Worm (Caenorhabditis elegans): ENCODE results near the gene F49F1.12.

Gene F49F1.12

DNA sequence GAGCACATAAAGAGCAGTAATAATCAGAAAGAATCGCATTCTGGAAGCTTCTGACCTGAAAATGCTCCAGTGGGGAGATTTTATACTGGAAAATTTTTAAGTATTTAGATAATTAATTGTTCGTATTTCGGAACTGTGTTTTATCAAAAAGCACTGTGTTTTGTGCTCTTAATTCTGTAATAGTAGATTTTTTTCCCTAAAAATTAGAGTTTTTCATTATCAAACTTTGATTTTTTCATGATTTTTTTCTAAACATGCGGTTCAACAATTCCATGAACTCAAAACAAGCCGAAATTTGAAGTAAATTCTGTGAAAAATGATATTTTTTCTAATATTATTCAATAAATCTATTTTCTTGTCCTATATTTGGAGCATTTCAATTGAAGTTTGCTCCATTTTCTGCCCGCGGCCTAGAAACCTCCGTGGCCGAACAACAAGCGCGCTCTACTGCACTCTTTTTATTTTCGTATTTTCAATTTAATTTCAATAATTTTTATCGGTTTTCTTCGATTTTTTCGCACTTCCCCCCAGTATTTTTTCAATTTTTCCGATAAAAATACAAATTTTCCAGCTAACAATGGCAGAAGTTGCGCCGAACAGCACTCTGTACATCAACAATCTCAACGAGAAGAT lies 28.8 kb upstream of the F49F1.12 start, which contains the start of the genes K08D10.13 and rnp-2 (continued):
- TF ChIP-seq madf-10 (tag; optimal IDR thresholded peaks at IDR 0.05): no peak
- peak; percentile 47 for TF ChIP-seq lin-54 (GFP tag; optimal IDR thresholded peaks at IDR 0.05)
- no peak for TF ChIP-seq sptf-2 (GFP tag; optimal IDR thresholded peaks at IDR 0.05)
- no peak for TF ChIP-seq ztf-3 (GFP tag; optimal IDR thresholded peaks at IDR 0.05)
- no peak for TF ChIP-seq nhr-90 (tag; optimal IDR thresholded peaks at IDR 0.05)
- peak in 1 of 3 experiments; percentile 28 for TF ChIP-seq lin-35 (GFP tag; optimal IDR thresholded peaks at IDR 0.05)
- no peak for TF ChIP-seq egl-44 (GFP tag; IDR thresholded peaks at IDR 0.05)
- no peak for TF ChIP-seq madf-6 (GFP tag; IDR thresholded peaks at IDR 0.05)
- TF ChIP-seq attf-3 (GFP tag; conservative IDR thresholded peaks at IDR 0.05): 0 out of 2 replicates have a peak, but pooled peaks have one; percentile 42
- TF ChIP-seq snpc-4 (GFP tag; optimal IDR thresholded peaks at IDR 0.05): no peak
- peak in 1 of 4 experiments; percentile 3 for TF ChIP-seq snpc-4 (tag; optimal IDR thresholded peaks at IDR 0.05)
- no peak for TF ChIP-seq hmg-1.2 (GFP tag; IDR thresholded peaks at IDR 0.05)
- TF ChIP-seq B0336.3 (GFP tag; IDR thresholded peaks at IDR 0.05): no peak
- TF ChIP-seq dox-1 (GFP tag; IDR thresholded peaks at IDR 0.05): no peak
- peak; percentile 89 for TF ChIP-seq mcd-1 (GFP tag; IDR thresholded peaks at IDR 0.05)
- no peak for TF ChIP-seq F37B4.10 (GFP tag; IDR thresholded peaks at IDR 0.05)
- TF ChIP-seq dpl-1 (GFP tag; optimal IDR thresholded peaks at IDR 0.05): no peak
- TF ChIP-seq B0035.1 (tag; optimal IDR thresholded peaks at IDR 0.05): no peak
- TF ChIP-seq ceh-100 (GFP tag; IDR thresholded peaks at IDR 0.05): no peak
- TF ChIP-seq fkh-3 (tag; optimal IDR thresholded peaks at IDR 0.05): no peak

DNA sequence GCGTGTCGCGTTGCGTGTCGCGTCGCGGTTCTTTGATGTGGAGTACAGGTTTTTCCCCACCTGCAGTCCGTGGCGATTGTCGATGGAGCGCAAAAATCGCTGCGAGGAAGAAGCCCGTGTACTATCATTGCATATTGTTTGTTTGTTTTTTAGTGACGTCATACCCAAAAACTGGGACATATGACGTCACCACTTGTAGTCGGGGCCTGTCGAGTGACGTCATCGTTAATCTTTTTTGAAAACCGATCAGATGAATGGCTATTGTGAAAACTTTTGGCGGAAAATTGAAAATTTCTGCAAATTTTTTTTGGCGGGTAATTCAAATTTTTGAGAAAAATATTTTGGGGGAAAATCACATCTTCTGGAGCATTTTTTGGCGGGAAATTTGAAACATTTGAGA lies 24.4 kb upstream of the F49F1.12 start:
- TF ChIP-seq snpc-3.4 (tag; optimal IDR thresholded peaks at IDR 0.05) (no peak), egl-44 (GFP tag; IDR thresholded peaks at IDR 0.05) (no peak), K11D2.4 (GFP tag; IDR thresholded peaks at IDR 0.05) (no peak)

DNA sequence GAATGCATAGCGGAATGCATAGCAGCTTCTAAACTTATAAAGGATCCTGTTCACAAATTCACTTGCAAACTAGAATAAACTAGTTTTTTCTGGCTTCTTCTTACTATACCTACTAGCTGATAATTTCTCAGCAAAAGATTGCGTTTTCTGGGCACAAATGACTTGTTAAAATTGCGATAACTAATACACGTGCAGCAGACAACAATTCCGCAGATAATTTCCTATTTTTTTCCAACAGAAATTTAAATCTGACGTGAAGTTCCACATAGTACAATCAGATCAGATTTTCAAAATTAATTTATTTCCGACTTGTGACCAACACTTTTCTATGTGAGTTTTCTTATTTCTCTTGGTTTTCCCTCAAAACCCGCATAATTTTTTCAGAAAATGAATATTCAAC lies 21.5 kb upstream of the F49F1.12 start, which contains the start of gene scrm-8:
Gene scrm-8 (plus strand): TSS at position 301 of the 400 bp plus-strand sequence.
- no peak for TF ChIP-seq F37B4.10 (GFP tag; IDR thresholded peaks at IDR 0.05)
- no peak for TF ChIP-seq gei-17 (GFP tag; optimal IDR thresholded peaks at IDR 0.05)
- TF ChIP-seq bed-2 (GFP tag; IDR thresholded peaks at IDR 0.05): no peak
- no peak for TF ChIP-seq ztf-22 (GFP tag; optimal IDR thresholded peaks at IDR 0.05)
- no peak for TF ChIP-seq dpff-1 (tag; optimal IDR thresholded peaks at IDR 0.05)

DNA sequence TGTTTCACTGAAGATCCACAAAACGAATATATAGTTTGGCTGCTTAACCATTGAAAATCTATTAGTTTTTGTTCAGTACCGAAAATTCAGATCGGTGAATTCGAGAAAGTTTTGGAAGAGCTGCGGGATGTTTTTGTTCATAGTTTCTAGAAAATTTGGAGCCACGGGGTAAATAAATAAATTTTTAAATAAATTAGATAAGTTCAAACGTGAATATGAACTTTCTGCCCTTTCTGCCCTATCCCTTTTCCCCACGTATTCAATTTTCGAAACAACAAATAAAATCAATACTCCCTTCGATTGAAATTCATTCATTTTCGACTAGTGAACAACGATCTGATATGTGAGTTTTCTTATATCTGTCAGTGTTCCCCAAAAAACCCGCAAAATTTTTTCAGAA lies 19.2 kb upstream of the F49F1.12 start, which contains the start of gene scrm-5:
Gene scrm-5 (plus strand): TSS at position 301 of the 400 bp plus-strand sequence.
- no peak for TF ChIP-seq lsl-1 (GFP tag; optimal IDR thresholded peaks at IDR 0.05)
- no peak for TF ChIP-seq tbx-9 (tag; optimal IDR thresholded peaks at IDR 0.05; ENCODE audit: borderline replicate concordance)
- no peak for TF ChIP-seq F37B4.10 (GFP tag; IDR thresholded peaks at IDR 0.05)
- no peak for TF ChIP-seq rec-8 (tag; optimal IDR thresholded peaks at IDR 0.05)
- TF ChIP-seq tlf-1 (GFP tag; optimal IDR thresholded peaks at IDR 0.05): no peak
- TF ChIP-seq hmg-20 (GFP tag; IDR thresholded peaks at IDR 0.05): no peak
- no peak for TF ChIP-seq aptf-3 (GFP tag; IDR thresholded peaks at IDR 0.05)
- TF ChIP-seq nhr-90 (tag; optimal IDR thresholded peaks at IDR 0.05): no peak
- TF ChIP-seq unc-130 (GFP tag; optimal IDR thresholded peaks at IDR 0.05): no peak
- no peak for TF ChIP-seq mel-28 (tag; optimal IDR thresholded peaks at IDR 0.05; ENCODE audit: borderline replicate concordance)
- TF ChIP-seq hsf-1 (GFP tag; IDR thresholded peaks at IDR 0.05): no peak

Measured in whole organism, young adult.